Worm (Caenorhabditis elegans) whole organism, midembryonic: ENCODE measurements around the gene hpr-17.

Experiments used
- T22C8.4 ChIP-seq: fragments of 200-800 bp; sonication (Bioruptor generic); IDR thresholded peaks from 2 replicates; pipeline ENCODE4 v1.3.6; 2022; ENCODE audit warnings: missing genetic modification characterization, missing compliant biosample characterization
- cog-1 ChIP-seq: sonication (generic microtip); optimal IDR thresholded peaks from 2 replicates; lab custom pipeline; 2016; ENCODE audit warnings: missing genetic modification characterization, missing compliant biosample characterization
- flt-1 ChIP-seq: fragments of 200-800 bp; sonication (Bioruptor generic); IDR thresholded peaks from 2 replicates; pipeline ENCODE4 v1.3.6; 2022; ENCODE audit warnings: missing genetic modification characterization, missing compliant biosample characterization
- klf-2 ChIP-seq: fragments of 200-800 bp; sonication (Bioruptor generic); conservative IDR thresholded peaks from 2 replicates; pipeline ENCODE4 v1.3.6; 2022; ENCODE audit warnings: missing genetic modification reagents, missing genetic modification characterization, missing compliant biosample characterization
- med-1 ChIP-seq: sonication (generic microtip); optimal IDR thresholded peaks from 2 replicates; lab custom pipeline; 2017; ENCODE audit warnings: missing genetic modification characterization, mild to moderate bottlenecking, missing compliant biosample characterization, antibody characterized with exemption, missing genetic modification reagents; ENCODE audit not compliant: insufficient read depth
- ref-1 ChIP-seq: fragments of 200-800 bp; sonication (Bioruptor generic); conservative IDR thresholded peaks from 2 replicates; pipeline ENCODE4 v1.3.6; 2022; ENCODE audit warnings: missing genetic modification reagents, missing genetic modification characterization, missing compliant biosample characterization
- tab-1 ChIP-seq: fragments of 200-800 bp; sonication (Bioruptor generic); IDR thresholded peaks from 2 replicates; pipeline ENCODE4 v1.3.6; 2022; ENCODE audit warnings: missing genetic modification characterization, missing compliant biosample characterization
- ztf-23 ChIP-seq: fragments of 200-800 bp; sonication (Bioruptor generic); IDR thresholded peaks from 2 replicates; pipeline ENCODE4 v1.3.6; 2022; ENCODE audit warnings: missing genetic modification reagents, missing genetic modification characterization, missing compliant biosample characterization
- ztf-29 ChIP-seq: fragments of 200-800 bp; sonication (Bioruptor generic); IDR thresholded peaks from 2 replicates; pipeline ENCODE4 v1.3.6; 2022; ENCODE audit warnings: missing genetic modification reagents, missing genetic modification characterization, missing compliant biosample characterization

hpr-17 gene

DNA sequence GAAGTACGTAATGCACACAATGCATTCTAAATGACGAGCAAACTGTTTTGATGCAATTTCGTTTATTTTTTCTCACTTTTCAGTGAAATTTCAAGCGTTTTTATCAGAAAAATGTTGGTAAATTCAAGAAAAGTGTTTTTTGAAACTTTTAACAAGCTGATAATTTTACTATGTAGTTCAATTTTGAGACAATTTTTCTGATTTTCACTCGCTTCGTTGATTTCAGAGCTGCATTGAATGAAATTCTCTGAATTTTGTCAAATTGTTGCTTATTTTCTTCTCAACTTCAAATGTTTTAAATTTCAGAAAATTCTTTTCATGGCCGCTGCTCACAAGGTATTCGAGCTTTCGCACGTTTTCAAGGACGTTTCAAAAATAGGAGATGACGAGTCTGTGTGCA is 34.1 kb downstream of the hpr-17 start, which contains the start of gene bath-45:
bath-45 (plus strand) TSS at position 301 of the 400 bp plus-strand sequence.
- TF ChIP-seq T22C8.4 = no peak
- no peak for TF ChIP-seq ztf-29
- no peak for TF ChIP-seq flt-1
- TF ChIP-seq klf-2 (GFP tag; lab: Robert Waterston, UW) = no peak
- TF ChIP-seq ref-1 (GFP tag; lab: Robert Waterston, UW) = no peak
- TF ChIP-seq cog-1 (tag; lab: Kevin White, UChicago) = no peak
- TF ChIP-seq med-1 (GFP tag; lab: Kevin White, UChicago) = no peak
- no peak for TF ChIP-seq tab-1
- TF ChIP-seq ztf-23 (GFP tag; lab: Robert Waterston, UW) = no peak

DNA sequence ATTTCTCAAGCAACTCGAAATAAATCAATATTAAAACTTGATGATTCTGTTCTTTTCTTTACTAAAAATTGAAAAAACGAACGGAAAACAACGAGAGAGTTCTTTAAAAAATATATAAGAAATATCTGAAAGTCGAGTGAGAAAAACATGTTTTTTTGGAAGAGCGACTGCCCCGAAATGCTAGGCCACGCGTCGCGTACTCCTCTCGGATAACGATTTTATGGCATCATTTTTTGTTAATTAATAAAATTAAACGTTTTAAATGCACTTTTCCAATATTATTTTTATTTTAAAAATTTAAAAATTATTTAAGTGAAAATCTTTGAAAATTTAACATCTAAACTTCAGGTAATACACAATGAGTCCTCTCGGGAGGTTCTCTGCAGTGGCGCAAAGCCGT is 39.7 kb downstream of the hpr-17 start, which contains the start of gene gfm-1:
gfm-1 (plus strand) TSS at position 349 of the 400 bp plus-strand sequence.
- TF ChIP-seq T22C8.4 (no peak), cog-1 (tag; lab: Kevin White, UChicago) (peak; percentile 53), ztf-23 (GFP tag; lab: Robert Waterston, UW) (peak; percentile 71), flt-1 (peak; percentile 67)

DNA sequence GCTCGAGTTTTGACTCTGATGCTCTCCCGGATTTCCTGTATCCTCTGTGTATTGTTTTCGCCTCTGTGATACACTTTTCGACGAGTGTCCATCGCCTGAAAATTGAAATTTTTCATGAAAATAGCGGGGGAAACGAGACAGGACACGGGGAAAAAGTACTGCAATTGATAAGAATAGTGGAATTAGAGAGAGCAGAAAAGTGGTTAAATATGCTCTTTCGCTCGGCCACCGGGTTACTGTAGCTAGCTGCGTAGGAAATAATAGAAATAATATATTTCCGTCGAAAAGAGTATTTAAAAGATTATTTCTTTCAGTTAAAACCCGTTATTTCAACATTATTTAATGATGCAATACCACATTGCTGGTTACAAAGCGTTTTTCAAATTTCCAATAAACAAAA is 40.1 kb downstream of the hpr-17 start, which contains the start of gene rict-1:
rict-1 (minus strand) TSS at position 101 of the 400 bp plus-strand sequence.
- TF ChIP-seq med-1 (GFP tag; lab: Kevin White, UChicago) (no peak), tab-1 (no peak), flt-1 (no peak), ref-1 (GFP tag; lab: Robert Waterston, UW) (no peak), T22C8.4 (no peak), ztf-23 (GFP tag; lab: Robert Waterston, UW) (no peak), klf-2 (GFP tag; lab: Robert Waterston, UW) (no peak), cog-1 (tag; lab: Kevin White, UChicago) (no peak), ztf-29 (no peak)

DNA sequence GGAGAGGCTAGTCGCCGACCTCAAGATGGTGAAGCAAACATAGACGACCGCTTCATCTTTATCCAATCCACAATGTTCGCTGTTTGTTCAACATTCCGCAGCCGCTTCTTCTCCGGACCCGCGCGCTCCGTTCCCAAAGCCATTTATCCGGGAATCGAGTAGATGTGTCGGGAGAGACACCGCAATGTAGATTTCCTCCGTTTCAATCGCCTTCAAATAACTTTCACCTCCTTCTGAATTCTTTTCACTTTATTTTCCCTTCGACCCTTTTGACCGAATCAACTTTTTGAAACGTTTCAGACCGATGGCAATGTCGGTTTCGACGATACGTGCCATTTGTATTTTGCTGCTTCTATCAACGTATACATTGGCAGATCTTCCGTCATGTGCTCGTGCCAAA is 49.1 kb downstream of the hpr-17 start, which contains the start of gene pqn-32:
pqn-32 (plus strand) TSS at position 301 of the 400 bp plus-strand sequence.
- TF ChIP-seq ztf-29 = no peak
